Worm (Caenorhabditis elegans): ENCODE measurements around the gene H06A10.1.

DNA sequence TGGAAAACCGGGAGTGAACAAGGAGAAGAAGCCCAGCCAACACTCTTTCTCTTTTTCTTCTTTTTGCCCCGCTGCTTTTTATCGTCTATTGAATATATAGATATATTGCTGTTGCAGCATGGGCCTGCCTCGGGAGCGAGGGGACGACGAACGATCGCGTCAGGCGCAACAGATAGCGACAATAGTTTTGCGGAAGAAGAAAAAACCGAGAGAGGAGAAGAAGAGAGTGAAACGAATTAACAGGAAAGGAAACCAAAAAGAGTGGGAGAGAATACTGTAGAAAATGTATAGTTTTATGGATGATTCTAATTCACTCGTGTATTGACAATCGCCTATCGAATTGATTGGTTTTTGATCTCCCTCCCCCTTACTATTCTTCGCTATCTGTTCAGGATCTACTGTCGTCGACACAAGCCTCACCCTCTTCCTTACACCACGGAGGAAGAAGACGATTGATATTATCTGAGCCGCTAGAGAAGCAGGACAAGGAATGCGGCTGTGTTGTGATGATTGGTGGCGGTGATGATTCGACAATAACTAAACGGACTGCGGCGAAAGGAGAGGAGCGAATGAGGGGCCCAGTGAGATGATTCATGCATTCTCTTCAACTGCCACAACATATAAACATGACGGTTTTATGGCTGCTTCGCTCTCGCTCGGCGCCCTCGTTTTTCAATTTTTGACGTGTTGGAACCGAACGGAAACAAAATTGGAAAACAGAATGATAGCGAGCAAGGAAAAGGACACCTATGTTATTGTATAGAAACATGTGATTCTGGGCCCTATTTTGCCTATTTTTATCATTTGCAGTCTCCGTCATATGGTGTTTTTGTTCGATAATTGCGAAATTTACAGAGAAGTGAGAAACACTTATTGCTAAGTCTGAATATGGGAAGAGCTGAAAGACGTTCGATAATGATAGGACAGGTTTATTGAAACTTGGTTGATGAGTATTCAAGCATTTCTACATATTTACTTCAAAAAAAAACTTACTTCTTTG, 19.2 kb downstream of the H06A10.1 start:
- no peak for TF ChIP-seq flt-1 (GFP tag; IDR thresholded peaks at IDR 0.05)
- no peak for TF ChIP-seq ceh-36 (tag; optimal IDR thresholded peaks at IDR 0.05)
- no peak for TF ChIP-seq hmbx-1 (tag; optimal IDR thresholded peaks at IDR 0.05)
- no peak for TF ChIP-seq ets-7 (tag; optimal IDR thresholded peaks at IDR 0.05)
- no peak for TF ChIP-seq tbx-11 (GFP tag; IDR thresholded peaks at IDR 0.05)
